Fruit fly (Drosophila melanogaster): ENCODE measurements around the gene CG33303.

CG33303 gene

DNA sequence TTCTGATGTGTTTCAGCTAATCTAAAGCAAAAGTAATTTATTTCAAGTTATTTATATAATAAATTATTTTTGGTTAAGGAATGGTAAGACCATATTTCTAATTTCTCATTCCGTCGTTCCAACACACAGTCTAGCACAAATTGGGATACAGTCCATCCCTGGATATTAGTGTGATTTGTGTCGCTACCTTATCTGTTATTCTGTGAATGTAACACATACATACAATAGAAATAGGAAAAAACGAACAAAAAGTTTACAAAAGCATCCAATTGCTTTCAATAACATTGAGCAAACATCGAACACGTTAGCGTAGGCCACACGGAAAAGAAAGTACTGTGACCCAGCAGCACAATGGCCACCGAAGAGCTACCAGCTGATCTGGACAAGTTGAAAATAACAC is 9.0 kb downstream of the CG33303 start, which contains the start of gene CG5056 (continued):
- TF ChIP-seq pan (optimal IDR thresholded peaks at IDR 0.05) = no peak
- TF ChIP-seq pan (GFP tag; optimal IDR thresholded peaks at IDR 0.05 in 1 of 2, IDR thresholded peaks at IDR 0.05 in 1 of 2) = no peak
- peak; percentile 30 for TF ChIP-seq CG13424 (tag; optimal IDR thresholded peaks at IDR 0.05)
- TF ChIP-seq slp2 (GFP tag; optimal IDR thresholded peaks at IDR 0.05) = no peak
- TF ChIP-seq CG12071 (GFP tag; optimal IDR thresholded peaks at IDR 0.05) = no peak
- peak; percentile 100 for TF ChIP-seq CG1603 (tag; optimal IDR thresholded peaks at IDR 0.05)
- no peak for TF ChIP-seq Doc3 (GFP tag; IDR thresholded peaks at IDR 0.05; ENCODE audit: partially characterized antibody)
- TF ChIP-seq pho (GFP tag; optimal IDR thresholded peaks at IDR 0.05) = no peak
- TF ChIP-seq odd (GFP tag; optimal IDR thresholded peaks at IDR 0.05) = no peak
- no peak for TF ChIP-seq CG7745 (tag; optimal IDR thresholded peaks at IDR 0.05)
- no peak for TF ChIP-seq gcm2 (GFP tag; optimal IDR thresholded peaks at IDR 0.05)
- TF ChIP-seq wdn (GFP tag; IDR thresholded peaks at IDR 0.05) = no peak
- TF ChIP-seq lilli (GFP tag; optimal IDR thresholded peaks at IDR 0.05) = no peak
- no peak for TF ChIP-seq CG4707 (GFP tag; optimal IDR thresholded peaks at IDR 0.05)
- peak; percentile 83 for TF ChIP-seq CG17802 (tag; optimal IDR thresholded peaks at IDR 0.05)
- TF ChIP-seq CG8944 (GFP tag; optimal IDR thresholded peaks at IDR 0.05) = no peak
- TF ChIP-seq Lpt (GFP tag; optimal IDR thresholded peaks at IDR 0.05) = no peak
- peak; percentile 28 for TF ChIP-seq NfI (GFP tag; optimal IDR thresholded peaks at IDR 0.05)
- TF ChIP-seq ems (GFP tag; optimal IDR thresholded peaks at IDR 0.05) = no peak
- TF ChIP-seq B-H1 (GFP tag; IDR thresholded peaks at IDR 0.05) = no peak
- no peak for TF ChIP-seq CG11560 (tag; IDR thresholded peaks at IDR 0.05)
- TF ChIP-seq CG10654 (GFP tag; optimal IDR thresholded peaks at IDR 0.05) = no peak
- TF ChIP-seq CG9609 (GFP tag; optimal IDR thresholded peaks at IDR 0.05) = no peak
- no peak for TF ChIP-seq CG11085 (GFP tag; IDR thresholded peaks at IDR 0.05)
- TF ChIP-seq gro (GFP tag; optimal IDR thresholded peaks at IDR 0.05) = peak; percentile 1
- TF ChIP-seq lbe (GFP tag; optimal IDR thresholded peaks at IDR 0.05) = peak; percentile 21
- TF ChIP-seq ac (GFP tag; optimal IDR thresholded peaks at IDR 0.05) = no peak
- TF ChIP-seq CG31441 (GFP tag; IDR thresholded peaks at IDR 0.05) = no peak
- peak; percentile 36 for TF ChIP-seq Dp (GFP tag; optimal IDR thresholded peaks at IDR 0.05)
- peak; percentile 18 for TF ChIP-seq CG15696 (tag; optimal IDR thresholded peaks at IDR 0.05)
- TF ChIP-seq ro (GFP tag; IDR thresholded peaks at IDR 0.05) = no peak
- TF ChIP-seq sqz (GFP tag; optimal IDR thresholded peaks at IDR 0.05) = no peak
- peak in 1 of 2 experiments; percentile 66 for TF ChIP-seq crp (GFP tag; optimal IDR thresholded peaks at IDR 0.05)
- TF ChIP-seq Oaz (GFP tag; IDR thresholded peaks at IDR 0.05) = no peak
- no peak for TF ChIP-seq hth (optimal IDR thresholded peaks at IDR 0.05)
- TF ChIP-seq her (GFP tag; optimal IDR thresholded peaks at IDR 0.05) = peak; percentile 95
- no peak for TF ChIP-seq CG10431 (GFP tag; optimal IDR thresholded peaks at IDR 0.05)
- no peak for TF ChIP-seq Chrac-16 (GFP tag; optimal IDR thresholded peaks at IDR 0.05)
- peak; percentile 40 for TF ChIP-seq Ets97D (GFP tag; optimal IDR thresholded peaks at IDR 0.05)
- TF ChIP-seq CG16813 (GFP tag; IDR thresholded peaks at IDR 0.05; ENCODE audit: partially characterized antibody) = no peak
- TF ChIP-seq fd3F (GFP tag; optimal IDR thresholded peaks at IDR 0.05) = no peak
- TF ChIP-seq ken (GFP tag; IDR thresholded peaks at IDR 0.05) = no peak
- no peak for TF ChIP-seq ap (GFP tag; IDR thresholded peaks at IDR 0.05)
- TF ChIP-seq CG2199 (GFP tag; IDR thresholded peaks at IDR 0.05) = no peak
- no peak for TF ChIP-seq aop (GFP tag; IDR thresholded peaks at IDR 0.05)
- TF ChIP-seq schlank (tag; optimal IDR thresholded peaks at IDR 0.05) = no peak
- no peak for TF ChIP-seq vnd (GFP tag; IDR thresholded peaks at IDR 0.05; ENCODE audit: partially characterized antibody)
- no peak for TF ChIP-seq kni (GFP tag; optimal IDR thresholded peaks at IDR 0.05)
- no peak for TF ChIP-seq CG10366 (GFP tag; IDR thresholded peaks at IDR 0.05)
- TF ChIP-seq Opbp (GFP tag; IDR thresholded peaks at IDR 0.05; ENCODE audit: partially characterized antibody) = no peak
- no peak for TF ChIP-seq sob (GFP tag; IDR thresholded peaks at IDR 0.05)
- TF ChIP-seq Bdp1 (GFP tag; optimal IDR thresholded peaks at IDR 0.05) = no peak
- TF ChIP-seq CG12299 (tag; optimal IDR thresholded peaks at IDR 0.05) = no peak

Data from whole organism, embryonic.